Fruit fly (Drosophila melanogaster): ENCODE measurements around the gene CG32655.
A peak's percentile ranks its signal among the peaks of the same experiment; 100 is the strongest.

The CG32655 gene

DNA sequence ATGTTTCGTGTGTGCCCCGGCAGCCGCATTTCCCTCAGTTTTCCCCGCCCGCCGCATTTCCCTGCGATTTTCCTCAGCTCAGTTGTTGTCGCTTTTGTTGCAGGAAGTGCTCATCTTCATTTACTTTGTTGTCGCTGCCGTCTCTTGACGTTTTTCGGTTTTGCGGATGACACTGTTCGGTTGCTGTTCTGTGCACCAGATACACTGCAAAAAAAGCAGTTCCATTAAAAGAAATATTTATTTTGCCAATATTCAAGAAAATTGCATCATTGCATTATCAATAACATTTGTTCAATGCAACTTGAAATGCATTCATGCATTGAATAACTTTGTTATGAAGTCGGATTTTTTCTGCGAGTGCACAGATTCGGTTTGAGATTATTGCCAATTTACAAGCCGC is 18.1 kb downstream of the CG32655 start (continued):
- TF ChIP-seq ind (GFP tag; optimal IDR thresholded peaks at IDR 0.05) (peak; percentile 39), Hsf (GFP tag; optimal IDR thresholded peaks at IDR 0.05) (peak; percentile 63), Pdp1 (GFP tag; optimal IDR thresholded peaks at IDR 0.05) (peak; percentile 17 to 24), sug (tag; optimal IDR thresholded peaks at IDR 0.05) (no peak), CG5245 (GFP tag; optimal IDR thresholded peaks at IDR 0.05) (peak; percentile 24), CG33213 (GFP tag; optimal IDR thresholded peaks at IDR 0.05) (no peak), bbx (GFP tag; IDR thresholded peaks at IDR 0.05; ENCODE audit: partially characterized antibody) (no peak), BEAF-32 (GFP tag; optimal IDR thresholded peaks at IDR 0.05) (no peak), tin (GFP tag; optimal IDR thresholded peaks at IDR 0.05) (peak; percentile 54), ewg (GFP tag; optimal IDR thresholded peaks at IDR 0.05) (peak; percentile 31), sens-2 (GFP tag; IDR thresholded peaks at IDR 0.05) (0 out of 2 replicates have a peak, but pooled peaks have one; percentile 25), CG2678 (tag; optimal IDR thresholded peaks at IDR 0.05) (peak; percentile 42), CG14014 (GFP tag; IDR thresholded peaks at IDR 0.05) (no peak), cas (GFP tag; IDR thresholded peaks at IDR 0.05) (no peak), CG3995 (GFP tag; optimal IDR thresholded peaks at IDR 0.05) (no peak), Mrtf (GFP tag; IDR thresholded peaks at IDR 0.05) (peak; percentile 43; the same call in 1 of the 3 replicates), CG16863 (GFP tag; optimal IDR thresholded peaks at IDR 0.05) (peak; percentile 55), CG11456 (GFP tag; IDR thresholded peaks at IDR 0.05) (no peak), usp (GFP tag; optimal IDR thresholded peaks at IDR 0.05) (no peak), CG11723 (GFP tag; optimal IDR thresholded peaks at IDR 0.05) (no peak), CG7963 (GFP tag; IDR thresholded peaks at IDR 0.05; ENCODE audit: partially characterized antibody) (no peak), Nf-YA (GFP tag; IDR thresholded peaks at IDR 0.05) (no peak), slbo (GFP tag; IDR thresholded peaks at IDR 0.05) (no peak), Aef1 (GFP tag; IDR thresholded peaks at IDR 0.05) (no peak), CG16815 (GFP tag; optimal IDR thresholded peaks at IDR 0.05) (peak; percentile 15), gt (GFP tag; IDR thresholded peaks at IDR 0.05) (no peak), CG4707 (GFP tag; optimal IDR thresholded peaks at IDR 0.05) (no peak), Dll (GFP tag; IDR thresholded peaks at IDR 0.05; ENCODE audit: partially characterized antibody) (no peak), unc-4 (GFP tag; IDR thresholded peaks at IDR 0.05; ENCODE audit: partially characterized antibody) (no peak), pfk (GFP tag; optimal IDR thresholded peaks at IDR 0.05) (no peak), mirr (GFP tag; optimal IDR thresholded peaks at IDR 0.05) (no peak), da (GFP tag; optimal IDR thresholded peaks at IDR 0.05) (no peak), Gug (GFP tag; IDR thresholded peaks at IDR 0.05) (peak; percentile 16; the same call in 2 of the 4 replicates), HmgZ (tag; optimal IDR thresholded peaks at IDR 0.05) (no peak), CG11085 (GFP tag; IDR thresholded peaks at IDR 0.05) (no peak), CG1832 (GFP tag; optimal IDR thresholded peaks at IDR 0.05) (no peak), CG8765 (GFP tag; IDR thresholded peaks at IDR 0.05) (peak; percentile 76; the same call in 1 of the 2 replicates), Vsx1 (GFP tag; optimal IDR thresholded peaks at IDR 0.05) (peak; percentile 27), HLH54F (GFP tag; optimal IDR thresholded peaks at IDR 0.05) (no peak), Sox102F (GFP tag; optimal IDR thresholded peaks at IDR 0.05) (peak; percentile 70), CG8359 (GFP tag; optimal IDR thresholded peaks at IDR 0.05; ENCODE audit: borderline replicate concordance) (no peak), tx (GFP tag; optimal IDR thresholded peaks at IDR 0.05) (peak; percentile 3), zen (tag; optimal IDR thresholded peaks at IDR 0.05) (peak; percentile 93), D19B (GFP tag; optimal IDR thresholded peaks at IDR 0.05) (no peak), CG14860 (GFP tag; IDR thresholded peaks at IDR 0.05; ENCODE audit: partially characterized antibody) (no peak), sna (GFP tag; IDR thresholded peaks at IDR 0.05; ENCODE audit: partially characterized antibody) (no peak), CG10209 (GFP tag; optimal IDR thresholded peaks at IDR 0.05) (peak; percentile 41), CG12769 (tag; optimal IDR thresholded peaks at IDR 0.05) (no peak), Oaz (GFP tag; IDR thresholded peaks at IDR 0.05) (no peak), CG17361 (GFP tag; IDR thresholded peaks at IDR 0.05) (peak; percentile 58; the same call in 2 of the 3 replicates), Six4 (GFP tag; optimal IDR thresholded peaks at IDR 0.05) (peak; percentile 49)

Data from whole organism, embryonic.